Worm (Caenorhabditis elegans): Measurements from ENCODE around the gene inx-6.

inx-6 gene

ce11 chrIV:12715947-12716382, 30.4 kb upstream of the inx-6 start (continued):
- TF ChIP-seq aha-1 (tag; optimal IDR thresholded peaks at IDR 0.05), result no peak
- TF ChIP-seq sox-4 (tag; optimal IDR thresholded peaks at IDR 0.05), result no peak
- peak; percentile 79 for TF ChIP-seq tbx-2 (tag; optimal IDR thresholded peaks at IDR 0.05)
- TF ChIP-seq ceh-82 (tag; optimal IDR thresholded peaks at IDR 0.05), result no peak
- TF ChIP-seq unc-130 (tag; optimal IDR thresholded peaks at IDR 0.05), result peak; percentile 47
- TF ChIP-seq blmp-1 (tag; optimal IDR thresholded peaks at IDR 0.05), result peak; percentile 80
- TF ChIP-seq isw-1 (GFP tag; IDR thresholded peaks at IDR 0.05), result no peak
- no peak for TF ChIP-seq lin-13 (GFP tag; optimal IDR thresholded peaks at IDR 0.05)
- TF ChIP-seq grh-1 (GFP tag; IDR thresholded peaks at IDR 0.05), result peak; percentile 56
- no peak for TF ChIP-seq hlh-17 (GFP tag; optimal IDR thresholded peaks at IDR 0.05; ENCODE audit: borderline replicate concordance)
- TF ChIP-seq nhr-76 (tag; optimal IDR thresholded peaks at IDR 0.05), result no peak
- no peak for TF ChIP-seq Y116A8C.19 (tag; optimal IDR thresholded peaks at IDR 0.05; ENCODE audit: borderline replicate concordance)
- TF ChIP-seq ceh-63 (GFP tag; optimal IDR thresholded peaks at IDR 0.05), result no peak
- no peak for TF ChIP-seq ama-1 (optimal IDR thresholded peaks at IDR 0.05)
- TF ChIP-seq snpc-4 (tag; optimal IDR thresholded peaks at IDR 0.05), result no peak
- TF ChIP-seq nhr-90 (tag; optimal IDR thresholded peaks at IDR 0.05; ENCODE audit: poor library complexity), result peak; percentile 84
- TF ChIP-seq fkh-10 (GFP tag; optimal IDR thresholded peaks at IDR 0.05), result no peak
- no peak for TF ChIP-seq lin-15B (tag; optimal IDR thresholded peaks at IDR 0.05)
- no peak for TF ChIP-seq unc-30 (tag; optimal IDR thresholded peaks at IDR 0.05)
- TF ChIP-seq lin-39 (tag; optimal IDR thresholded peaks at IDR 0.05), result no peak
- no peak for TF ChIP-seq pag-3 (tag; optimal IDR thresholded peaks at IDR 0.05; ENCODE audit: borderline replicate concordance, insufficient read depth)
- TF ChIP-seq nhr-71 (tag; optimal IDR thresholded peaks at IDR 0.05), result peak; percentile 88
- peak; percentile 93 for TF ChIP-seq nhr-20 (tag; optimal IDR thresholded peaks at IDR 0.05)
- TF ChIP-seq C16A3.4 (tag; optimal IDR thresholded peaks at IDR 0.05), result peak; percentile 23
- peak in 1 of 2 experiments; percentile 2 for TF ChIP-seq egl-27 (tag; optimal IDR thresholded peaks at IDR 0.05)
- TF ChIP-seq fos-1 (tag; optimal IDR thresholded peaks at IDR 0.05), result no peak
- no peak for TF ChIP-seq zag-1 (tag; optimal IDR thresholded peaks at IDR 0.05)
- no peak for TF ChIP-seq zip-4 (GFP tag; optimal IDR thresholded peaks at IDR 0.05)
- TF ChIP-seq hlh-4 (tag; optimal IDR thresholded peaks at IDR 0.05), result no peak
- TF ChIP-seq vab-15 (tag; optimal IDR thresholded peaks at IDR 0.05), result peak; percentile 76
- no peak for TF ChIP-seq nhr-77 (tag; optimal IDR thresholded peaks at IDR 0.05)
- peak; percentile 81 for TF ChIP-seq lin-14 (GFP tag; optimal IDR thresholded peaks at IDR 0.05)
- TF ChIP-seq fkh-4 (tag; optimal IDR thresholded peaks at IDR 0.05; ENCODE audit: borderline replicate concordance), result no peak
- no peak for TF ChIP-seq ztf-11 (tag; optimal IDR thresholded peaks at IDR 0.05)
- no peak for TF ChIP-seq nhr-28 (tag; optimal IDR thresholded peaks at IDR 0.05)
- TF ChIP-seq rnt-1 (tag; optimal IDR thresholded peaks at IDR 0.05), result no peak
- no peak for TF ChIP-seq ceh-88 (GFP tag; IDR thresholded peaks at IDR 0.05)
- TF ChIP-seq efl-1 (optimal IDR thresholded peaks at IDR 0.05), result peak; percentile 8 to 26
- peak; percentile 13 to 93 for TF ChIP-seq efl-1 (GFP tag; optimal IDR thresholded peaks at IDR 0.05 in 1 of 2)
- peak; percentile 41 for TF ChIP-seq lir-3 (tag; optimal IDR thresholded peaks at IDR 0.05; ENCODE audit: poor library complexity)
- TF ChIP-seq pax-3 (tag; optimal IDR thresholded peaks at IDR 0.05), result no peak
- no peak for TF ChIP-seq ceh-8 (GFP tag; optimal IDR thresholded peaks at IDR 0.05)
- peak; percentile 58 for TF ChIP-seq jun-1 (tag; optimal IDR thresholded peaks at IDR 0.05)
- TF ChIP-seq F16B12.6 (tag; optimal IDR thresholded peaks at IDR 0.05), result no peak
- TF ChIP-seq hpl-2 (GFP tag; optimal IDR thresholded peaks at IDR 0.05), result no peak
- no peak for TF ChIP-seq swsn-7 (tag; optimal IDR thresholded peaks at IDR 0.05)
- TF ChIP-seq unc-62 (GFP tag; optimal IDR thresholded peaks at IDR 0.05), result no peak
- TF ChIP-seq lin-35 (GFP tag; optimal IDR thresholded peaks at IDR 0.05), result peak in 1 of 2 experiments; percentile 81
- peak; percentile 56 for TF ChIP-seq nhr-47 (tag; optimal IDR thresholded peaks at IDR 0.05)
- TF ChIP-seq alr-1 (tag; optimal IDR thresholded peaks at IDR 0.05; ENCODE audit: borderline replicate concordance), result no peak
- TF ChIP-seq ceh-90 (tag; optimal IDR thresholded peaks at IDR 0.05), result no peak
- TF ChIP-seq elt-2 (tag; optimal IDR thresholded peaks at IDR 0.05), result peak; percentile 61

Measured in whole organism, L1 larva.